Fruit fly (Drosophila melanogaster) whole organism, wandering third instar larva: ENCODE data around the gene CG12581.

Source experiments
- GATAd ChIP-seq: sonication (Bioruptor generic); optimal IDR thresholded peaks from 2 replicates; lab custom pipeline; 2016; ENCODE audit warnings: missing biosample characterization, missing genetic modification characterization
- HLH106 ChIP-seq: fragments of 200-800 bp; optimal IDR thresholded peaks from 3 replicates; lab custom pipeline; 2019; ENCODE audit warnings: missing biosample characterization, mild to moderate bottlenecking, missing genetic modification characterization, moderate library complexity
- Hnf4 ChIP-seq: fragments of 200-800 bp; sonication (Bioruptor generic); optimal IDR thresholded peaks from 2 replicates; lab custom pipeline; 2016; ENCODE audit warnings: missing biosample characterization, mild to moderate bottlenecking, missing genetic modification characterization
- Myc ChIP-seq: fragments of >200 bp; optimal IDR thresholded peaks from 2 replicates; lab custom pipeline; 2017
- dmrt93B ChIP-seq: fragments of 200-800 bp; sonication (Bioruptor generic); optimal IDR thresholded peaks from 2 replicates; lab custom pipeline; 2018; ENCODE audit warnings: missing biosample characterization, mild to moderate bottlenecking, missing genetic modification characterization

DNA sequence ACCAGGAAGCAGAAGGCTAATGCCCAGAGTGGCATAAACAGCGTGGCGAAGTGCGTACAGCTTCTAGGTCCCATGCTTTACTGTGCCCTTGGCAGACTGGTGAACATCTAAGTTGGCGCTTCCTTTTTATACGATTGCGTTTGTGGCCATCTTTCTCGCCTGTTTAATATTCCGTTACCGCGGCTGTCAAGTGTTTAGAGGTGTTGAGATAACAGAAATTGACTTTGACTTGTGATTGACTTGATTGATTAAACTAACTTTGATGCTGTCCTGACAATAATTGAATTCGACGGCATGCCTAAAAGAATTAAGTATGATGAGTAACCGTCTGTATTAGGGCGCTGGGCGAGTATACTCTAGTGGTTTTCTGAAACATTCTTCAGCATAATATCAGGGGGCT, 15.7 kb downstream of the CG12581 start, which contains the start of gene Dsk:
- TF ChIP-seq GATAd (GFP tag; lab: Kevin White, UChicago) (no peak), Myc (lab: Kevin White, UChicago) (no peak), dmrt93B (GFP tag; lab: Kevin White, UChicago) (no peak), HLH106 (tag; lab: Kevin White, UChicago) (no peak), Hnf4 (no peak)
